Fruit fly (Drosophila melanogaster) whole organism, wandering third instar larva: ENCODE measurements around the gene CG10562.

Experiments
- Dfd ChIP-seq: fragments of >200 bp; optimal IDR thresholded peaks from 2 replicates; lab custom pipeline; 2017; ENCODE audit warnings: missing biosample characterization, missing genetic modification characterization
- Myc ChIP-seq: fragments of >200 bp; optimal IDR thresholded peaks from 2 replicates; lab custom pipeline; 2017
- h ChIP-seq: fragments of 200-800 bp; sonication (Bioruptor generic); optimal IDR thresholded peaks from 3 replicates; lab custom pipeline; 2016; ENCODE audit warnings: missing biosample characterization, mild to moderate bottlenecking, missing genetic modification characterization
- lola ChIP-seq: fragments of >200 bp; optimal IDR thresholded peaks from 2 replicates; lab custom pipeline; 2017; ENCODE audit warnings: missing biosample characterization, missing genetic modification characterization
- pan ChIP-seq: fragments of >200 bp; optimal IDR thresholded peaks from 2 replicates; lab custom pipeline; 2017

dm6 chr3R:25279796-25280350 lies 42.7 kb downstream of the CG10562 start, which contains the start of gene CG10514:
- TF ChIP-seq h = no peak
- TF ChIP-seq Dfd (GFP tag; lab: Kevin White, UChicago) = no peak
- no peak for TF ChIP-seq Myc
- no peak for TF ChIP-seq pan (lab: Kevin White, UChicago)
- TF ChIP-seq lola (GFP tag; lab: Kevin White, UChicago) = no peak
